Fruit fly (Drosophila melanogaster) whole organism, embryonic: ENCODE data around the gene Elo68alpha.
A peak's percentile ranks its signal among the peaks of the same experiment; 100 is the strongest.

Experiments
- Awh ChIP-seq: fragments of 200-800 bp; sonication (Bioruptor generic); IDR thresholded peaks from 2 replicates; pipeline ENCODE4, ENCODE4 v1.3.6; 2022; ENCODE audit warnings: missing biosample characterization, missing genetic modification characterization
- Bteb2 ChIP-seq: fragments of 200-800 bp; sonication (Bioruptor generic); optimal IDR thresholded peaks from 2 replicates; lab custom pipeline; 2016; ENCODE audit warnings: missing biosample characterization, missing genetic modification characterization
- CG10147 ChIP-seq: fragments of 200-800 bp; sonication (Bioruptor generic); optimal IDR thresholded peaks from 2 replicates; lab custom pipeline; 2019; ENCODE audit warnings: missing biosample characterization, mild to moderate bottlenecking, missing genetic modification characterization, moderate library complexity
- CG11560 ChIP-seq: fragments of 200-800 bp; sonication (Bioruptor generic); IDR thresholded peaks from 3 replicates; pipeline ENCODE4 v1.3.6; 2022; ENCODE audit warnings: missing biosample characterization, missing genetic modification characterization
- CG16815 ChIP-seq: fragments of 200-800 bp; sonication (Bioruptor generic); optimal IDR thresholded peaks from 3 replicates; lab custom pipeline; 2017; ENCODE audit warnings: missing biosample characterization, mild to moderate bottlenecking, missing genetic modification characterization
- CG17186 ChIP-seq: fragments of 200-800 bp; sonication (Bioruptor generic); optimal IDR thresholded peaks from 3 replicates; lab custom pipeline; 2017; ENCODE audit warnings: missing biosample characterization, missing genetic modification reagents, missing genetic modification characterization
- CG17385 ChIP-seq: fragments of 200-800 bp; sonication (Bioruptor generic); optimal IDR thresholded peaks from 3 replicates; lab custom pipeline; 2018; ENCODE audit warnings: missing biosample characterization, mild to moderate bottlenecking, missing genetic modification characterization
- CG34224 ChIP-seq: fragments of 200-800 bp; sonication (Bioruptor generic); IDR thresholded peaks from 3 replicates; pipeline ENCODE4 v1.3.6; 2022; ENCODE audit warnings: missing biosample characterization, missing genetic modification characterization; ENCODE audit not compliant: partially characterized antibody
- CG4328 ChIP-seq: fragments of 200-800 bp; sonication (Bioruptor generic); optimal IDR thresholded peaks from 3 replicates; lab custom pipeline; 2017; ENCODE audit warnings: missing biosample characterization, missing genetic modification reagents, missing genetic modification characterization
- CG4360 ChIP-seq: fragments of 200-800 bp; sonication (Bioruptor generic); IDR thresholded peaks from 2 replicates; pipeline ENCODE4 v1.3.6; 2022; ENCODE audit warnings: missing biosample characterization, missing genetic modification characterization
- CG7357 ChIP-seq: fragments of 200-800 bp; sonication (Bioruptor generic); IDR thresholded peaks from 3 replicates; pipeline ENCODE4 v1.3.6; 2022; ENCODE audit warnings: missing biosample characterization, missing genetic modification characterization
- CG8765 ChIP-seq: fragments of 200-800 bp; sonication (Bioruptor generic); IDR thresholded peaks from 2 replicates; pipeline ENCODE4 v1.3.6; 2022; ENCODE audit warnings: missing biosample characterization, missing genetic modification characterization
- CG9609 ChIP-seq: fragments of 200-800 bp; sonication (Bioruptor generic); optimal IDR thresholded peaks from 3 replicates; lab custom pipeline; 2016; ENCODE audit warnings: missing biosample characterization, missing genetic modification characterization
- Dfd ChIP-seq, 2 experiments: fragments of >200 bp; optimal IDR thresholded peaks; 2 replicates each; lab custom pipeline; 2017; ENCODE audit warnings: missing biosample characterization in 2 of 2, missing genetic modification characterization in 2 of 2
- E2f1 ChIP-seq: fragments of 200-800 bp; sonication (Bioruptor generic); IDR thresholded peaks from 2 replicates; pipeline ENCODE4 v1.3.6; 2022; ENCODE audit warnings: missing biosample characterization, missing genetic modification characterization
- Ets65A ChIP-seq: fragments of 200-800 bp; sonication (Bioruptor generic); peaks from one replicate; lab custom pipeline; 2016; ENCODE audit warnings: missing biosample characterization, missing genetic modification characterization
- GATAe ChIP-seq: fragments of 200-800 bp; sonication (Bioruptor generic); conservative IDR thresholded peaks from 2 replicates; pipeline ENCODE4 v1.3.6; 2022; ENCODE audit warnings: missing biosample characterization, missing genetic modification characterization
- H15 ChIP-seq: fragments of 200-800 bp; sonication (Bioruptor generic); IDR thresholded peaks from 3 replicates; pipeline ENCODE4 v1.3.6; 2022; ENCODE audit warnings: missing biosample characterization, missing genetic modification characterization
- HHEX ChIP-seq: fragments of 200-800 bp; sonication (Bioruptor generic); optimal IDR thresholded peaks from 3 replicates; lab custom pipeline; 2017; ENCODE audit warnings: missing biosample characterization, mild to moderate bottlenecking, missing genetic modification characterization, missing genetic modification reagents
- Max ChIP-seq: fragments of 200-800 bp; sonication (Bioruptor generic); optimal IDR thresholded peaks from 2 replicates; lab custom pipeline; 2016; ENCODE audit warnings: missing biosample characterization, mild to moderate bottlenecking, missing genetic modification characterization
- Oli ChIP-seq: fragments of 200-800 bp; sonication (Bioruptor generic); optimal IDR thresholded peaks from 2 replicates; lab custom pipeline; 2018; ENCODE audit warnings: missing biosample characterization, mild to moderate bottlenecking, missing genetic modification characterization, moderate library complexity
- ash1 ChIP-seq: fragments of 200-800 bp; sonication (Bioruptor generic); optimal IDR thresholded peaks from 2 replicates; lab custom pipeline; 2018; ENCODE audit warnings: missing biosample characterization, mild to moderate bottlenecking, missing genetic modification characterization
- cas ChIP-seq: fragments of 200-800 bp; sonication (Bioruptor generic); IDR thresholded peaks from 2 replicates; pipeline ENCODE4 v1.3.6; 2022; ENCODE audit warnings: missing biosample characterization, missing genetic modification characterization
- chinmo ChIP-seq: fragments of 200-800 bp; sonication (Bioruptor generic); IDR thresholded peaks from 4 replicates; pipeline ENCODE4 v1.3.6; 2022; ENCODE audit warnings: missing biosample characterization, missing genetic modification characterization; ENCODE audit not compliant: partially characterized antibody
- chm ChIP-seq: fragments of 200-800 bp; sonication (Bioruptor generic); IDR thresholded peaks from 2 replicates; pipeline ENCODE4 v1.3.6; 2022; ENCODE audit warnings: missing biosample characterization, missing genetic modification characterization
- ci ChIP-seq: fragments of 200-800 bp; sonication (Bioruptor generic); IDR thresholded peaks from 3 replicates; pipeline ENCODE4 v1.3.6; 2022; ENCODE audit warnings: missing biosample characterization, missing genetic modification characterization
- emc ChIP-seq: fragments of 200-800 bp; sonication (Bioruptor generic); optimal IDR thresholded peaks from 2 replicates; lab custom pipeline; 2016; ENCODE audit warnings: missing biosample characterization, missing genetic modification characterization
- ftz-f1 ChIP-seq: fragments of 200-800 bp; sonication (Bioruptor generic); optimal IDR thresholded peaks from 2 replicates; lab custom pipeline; 2016; ENCODE audit warnings: missing biosample characterization, missing genetic modification characterization
- gcm ChIP-seq: fragments of 200-800 bp; sonication (Bioruptor generic); optimal IDR thresholded peaks from 2 replicates; lab custom pipeline; 2019; ENCODE audit warnings: missing biosample characterization, mild to moderate bottlenecking, missing genetic modification characterization, moderate library complexity
- ind ChIP-seq: fragments of 200-800 bp; sonication (Bioruptor generic); optimal IDR thresholded peaks from 3 replicates; lab custom pipeline; 2016; ENCODE audit warnings: missing biosample characterization, missing genetic modification characterization
- inv ChIP-seq: fragments of 200-800 bp; sonication (Bioruptor generic); IDR thresholded peaks from 2 replicates; pipeline ENCODE4 v1.3.6; 2022; ENCODE audit warnings: missing biosample characterization, missing genetic modification characterization; ENCODE audit not compliant: partially characterized antibody
- otp ChIP-seq: fragments of 200-800 bp; sonication (Bioruptor generic); IDR thresholded peaks from 3 replicates; pipeline ENCODE4, ENCODE4 v1.3.6; 2022; ENCODE audit warnings: missing biosample characterization, missing genetic modification characterization
- pita ChIP-seq: fragments of 200-800 bp; sonication (Bioruptor generic); optimal IDR thresholded peaks from 2 replicates; lab custom pipeline; 2017; ENCODE audit warnings: missing biosample characterization, mild to moderate bottlenecking, missing genetic modification characterization
- sna ChIP-seq: fragments of 200-800 bp; sonication (Bioruptor generic); IDR thresholded peaks from 2 replicates; pipeline ENCODE4 v1.3.6; 2022; ENCODE audit warnings: missing biosample characterization, missing genetic modification characterization; ENCODE audit not compliant: partially characterized antibody
- toy ChIP-seq: fragments of 200-800 bp; sonication (Bioruptor generic); IDR thresholded peaks from 2 replicates; pipeline ENCODE4 v1.3.6; 2022; ENCODE audit warnings: missing biosample characterization, missing genetic modification characterization
- zen2 ChIP-seq: fragments of 200-800 bp; sonication (Bioruptor generic); IDR thresholded peaks from 3 replicates; pipeline ENCODE4 v1.3.6; 2022; ENCODE audit warnings: missing biosample characterization, missing genetic modification characterization; ENCODE audit not compliant: partially characterized antibody

The Elo68alpha gene

DNA sequence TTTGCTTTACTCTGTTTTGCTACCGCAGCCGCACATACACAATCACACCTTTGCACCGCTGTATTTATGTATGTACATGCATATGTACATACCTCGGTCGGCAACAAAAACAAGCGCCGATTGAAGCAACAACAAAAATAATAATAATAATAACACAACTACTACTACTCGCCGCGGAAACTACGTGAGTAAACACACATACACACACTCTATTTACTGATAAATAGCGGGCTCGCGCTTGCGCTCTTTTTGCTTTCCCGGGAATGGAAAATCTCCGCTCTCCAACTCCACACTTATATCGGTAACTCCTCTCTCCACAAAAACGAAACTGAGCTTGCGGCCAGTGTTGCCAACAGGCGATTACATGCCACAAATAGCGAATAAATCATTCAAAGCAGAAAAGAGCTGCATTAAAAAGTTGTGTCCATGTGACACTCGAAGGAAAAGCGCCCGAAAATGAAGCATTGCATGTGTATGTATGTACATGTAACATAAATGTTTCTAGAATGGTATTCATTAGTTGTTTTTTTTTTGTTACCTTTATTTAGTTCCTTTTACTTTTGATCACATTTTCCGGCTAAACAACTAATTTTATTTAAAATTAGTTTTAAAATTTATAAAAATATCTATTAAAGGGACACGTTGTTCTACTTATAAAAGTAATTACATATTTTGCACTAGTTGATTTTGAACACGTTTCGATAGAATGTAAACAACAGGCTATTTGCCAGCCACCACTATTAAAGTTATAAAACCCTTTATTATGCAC, 16.0 kb upstream of the Elo68alpha start (continued):
- peak; percentile 69 for TF ChIP-seq CG10147 (GFP tag; lab: Kevin White, UChicago)
- TF ChIP-seq emc (GFP tag; lab: Kevin White, UChicago) = no peak
- TF ChIP-seq pita (GFP tag; lab: Kevin White, UChicago) = no peak
- peak; percentile 41 for TF ChIP-seq Bteb2
- peak; percentile 79 for TF ChIP-seq ash1 (GFP tag; lab: Kevin White, UChicago)
- TF ChIP-seq CG8765 = no peak
- no peak; the same call in 1 of the 2 replicates for TF ChIP-seq E2f1
- TF ChIP-seq chm (GFP tag; lab: Robert Waterston, UW) = no peak; the same call in none of the 2 replicates
- peak; percentile 95 for TF ChIP-seq CG4328 (GFP tag; lab: Kevin White, UChicago)
- no peak for TF ChIP-seq CG7357 (GFP tag; lab: Robert Waterston, UW)
- TF ChIP-seq ind = no peak
- peak; percentile 65; the same call in 1 of the 3 replicates for TF ChIP-seq otp (GFP tag; lab: Robert Waterston, UW)
- TF ChIP-seq CG11560 = no peak
- TF ChIP-seq ftz-f1 (GFP tag; lab: Kevin White, UChicago) = peak; percentile 19
- peak; percentile 47 for TF ChIP-seq CG17186 (GFP tag; lab: Kevin White, UChicago)
- TF ChIP-seq Max = peak; percentile 49
- TF ChIP-seq gcm (GFP tag; lab: Kevin White, UChicago) = peak; percentile 66
- TF ChIP-seq CG34224 = peak; percentile 12; the same call in 1 of the 3 replicates
- no peak for TF ChIP-seq zen2
- no peak for TF ChIP-seq cas
- 0 out of 3 replicates have a peak, but pooled peaks have one; percentile 26 for TF ChIP-seq H15 (GFP tag; lab: Robert Waterston, UW)
- peak; percentile 96 for TF ChIP-seq CG4360 (GFP tag; lab: Robert Waterston, UW)
- TF ChIP-seq CG17385 (GFP tag; lab: Kevin White, UChicago) = peak; percentile 68

- TF ChIP-seq GATAe (GFP tag; lab: Robert Waterston, UW) = no peak
- 0 out of 2 replicates have a peak, but pooled peaks have one; percentile 21 for TF ChIP-seq Awh (GFP tag; lab: Robert Waterston, UW)
- peak; percentile 27 for TF ChIP-seq Ets65A (GFP tag; lab: Kevin White, UChicago)
- peak; percentile 98 for TF ChIP-seq CG4360 (GFP tag; lab: Robert Waterston, UW)
- TF ChIP-seq HHEX (GFP tag; lab: Kevin White, UChicago) = no peak
- no peak for TF ChIP-seq inv (GFP tag; lab: Robert Waterston, UW)
- peak in 1 of 2 experiments; percentile 14 for TF ChIP-seq Dfd (GFP tag; optimal IDR thresholded peaks at IDR 0.05; lab: Kevin White, UChicago)
- TF ChIP-seq ci (GFP tag; lab: Robert Waterston, UW) = peak; percentile 39; the same call in 1 of the 3 replicates
- TF ChIP-seq Oli = no peak
- 0 out of 2 replicates have a peak, but pooled peaks have one; percentile 12 for TF ChIP-seq sna (GFP tag; lab: Robert Waterston, UW)
- no peak for TF ChIP-seq CG16815
- 0 out of 4 replicates have a peak, but pooled peaks have one; percentile 14 for TF ChIP-seq chinmo (GFP tag; lab: Robert Waterston, UW)
- TF ChIP-seq CG9609 (GFP tag; lab: Kevin White, UChicago) = no peak
- no peak for TF ChIP-seq toy (GFP tag; lab: Robert Waterston, UW)
Observed at dm6 chr3L:11117733-11118132, 14.9 kb upstream of the Elo68alpha start.
